Fruit fly (Drosophila melanogaster) whole organism, embryonic: ENCODE data around the gene CG14971.

Experiments
- Atf6 ChIP-seq: fragments of 200-800 bp; sonication (Bioruptor generic); IDR thresholded peaks from 2 replicates; pipeline ENCODE4 v1.3.6; 2022; ENCODE audit warnings: missing biosample characterization, missing genetic modification characterization
- BEAF-32 ChIP-seq: fragments of 200-800 bp; sonication (Bioruptor generic); optimal IDR thresholded peaks from 3 replicates; lab custom pipeline; 2017; ENCODE audit warnings: missing biosample characterization, missing genetic modification characterization, mild to moderate bottlenecking, moderate library complexity, missing genetic modification reagents
- CG11456 ChIP-seq: fragments of 200-800 bp; sonication (Bioruptor generic); IDR thresholded peaks from 3 replicates; pipeline ENCODE4 v1.3.6; 2022; ENCODE audit warnings: missing biosample characterization, missing genetic modification characterization
- CG11695 ChIP-seq: fragments of 200-800 bp; sonication (Bioruptor generic); IDR thresholded peaks from 3 replicates; pipeline ENCODE4 v1.3.6; 2022; ENCODE audit warnings: missing biosample characterization, missing genetic modification characterization
- CG11723 ChIP-seq: fragments of 200-800 bp; sonication (Bioruptor generic); optimal IDR thresholded peaks from 2 replicates; lab custom pipeline; 2017; ENCODE audit warnings: missing biosample characterization, mild to moderate bottlenecking, missing genetic modification characterization
- CG13424 ChIP-seq: fragments of 200-800 bp; sonication (Bioruptor generic); optimal IDR thresholded peaks from 2 replicates; lab custom pipeline; 2019; ENCODE audit warnings: missing biosample characterization, mild to moderate bottlenecking, missing genetic modification characterization, moderate library complexity
- CG16813 ChIP-seq: fragments of 200-800 bp; sonication (Bioruptor generic); IDR thresholded peaks from 3 replicates; pipeline ENCODE4 v1.3.6; 2022; ENCODE audit warnings: missing biosample characterization, missing genetic modification characterization; ENCODE audit not compliant: partially characterized antibody
- CG17612 ChIP-seq: fragments of 200-800 bp; sonication (Bioruptor generic); IDR thresholded peaks from 2 replicates; pipeline ENCODE4 v1.3.6; 2022; ENCODE audit warnings: missing biosample characterization, missing genetic modification characterization
- CG2129 ChIP-seq: fragments of 200-800 bp; sonication (Bioruptor generic); IDR thresholded peaks from 2 replicates; pipeline ENCODE4 v1.3.6; 2022; ENCODE audit warnings: missing biosample characterization, missing genetic modification characterization; ENCODE audit not compliant: partially characterized antibody
- CG2889 ChIP-seq: fragments of 200-800 bp; sonication (Bioruptor generic); IDR thresholded peaks from 3 replicates; pipeline ENCODE4 v1.3.6; 2022; ENCODE audit warnings: missing biosample characterization, missing genetic modification characterization
- CG30020 ChIP-seq: fragments of 200-800 bp; optimal IDR thresholded peaks from 2 replicates; lab custom pipeline; 2019; ENCODE audit warnings: missing biosample characterization, mild to moderate bottlenecking, missing genetic modification characterization, moderate library complexity
- CG42726 ChIP-seq: fragments of 200-800 bp; sonication (Bioruptor generic); IDR thresholded peaks from 2 replicates; pipeline ENCODE4 v1.3.6; 2022; ENCODE audit warnings: missing biosample characterization, missing genetic modification characterization; ENCODE audit not compliant: partially characterized antibody
- CG6813 ChIP-seq: fragments of 200-800 bp; sonication (Bioruptor generic); optimal IDR thresholded peaks from 2 replicates; lab custom pipeline; 2017; ENCODE audit warnings: missing biosample characterization, missing genetic modification characterization, mild to moderate bottlenecking, moderate library complexity, missing genetic modification reagents
- CG7745 ChIP-seq: fragments of 200-800 bp; sonication (Bioruptor generic); optimal IDR thresholded peaks from 2 replicates; lab custom pipeline; 2018; ENCODE audit warnings: missing biosample characterization, mild to moderate bottlenecking, missing genetic modification characterization, moderate library complexity
- CG7928 ChIP-seq: fragments of 200-800 bp; sonication (Bioruptor generic); optimal IDR thresholded peaks from 2 replicates; lab custom pipeline; 2017; ENCODE audit warnings: missing biosample characterization, mild to moderate bottlenecking, missing genetic modification characterization
- CG8290 ChIP-seq, 3 experiments: fragments of 200-800 bp; sonication (Bioruptor generic); optimal IDR thresholded peaks; 2 replicates each; lab custom pipeline; 2016 to 2019; ENCODE audit warnings: missing biosample characterization in 3 of 3, missing genetic modification characterization in 3 of 3, mild to moderate bottlenecking in 2 of 3, moderate library complexity in 1 of 3
- D19B ChIP-seq: fragments of 200-800 bp; sonication (Bioruptor generic); optimal IDR thresholded peaks from 2 replicates; lab custom pipeline; 2017; ENCODE audit warnings: missing biosample characterization, mild to moderate bottlenecking, missing genetic modification characterization
- Dad ChIP-seq: fragments of 200-800 bp; sonication (Bioruptor generic); optimal IDR thresholded peaks from 3 replicates; lab custom pipeline; 2016; ENCODE audit warnings: missing biosample characterization, missing genetic modification characterization
- Dip2 ChIP-seq: fragments of 200-800 bp; sonication (Bioruptor generic); IDR thresholded peaks from 2 replicates; pipeline ENCODE4 v1.3.6; 2022; ENCODE audit warnings: missing biosample characterization, missing genetic modification characterization
- Dref ChIP-seq: fragments of 200-800 bp; sonication (Bioruptor generic); IDR thresholded peaks from 2 replicates; pipeline ENCODE4 v1.3.6; 2022; ENCODE audit warnings: missing biosample characterization, missing genetic modification characterization
- Eip74EF ChIP-seq, 2 experiments: fragments of 200-800 bp in 1 of 2; fragments of >200 bp in 1 of 2; sonication (Bioruptor generic) in 1 of 2; optimal IDR thresholded peaks; 2 replicates each; lab custom pipeline; 2017 to 2019; ENCODE audit warnings: missing biosample characterization in 2 of 2, missing genetic modification characterization in 2 of 2, mild to moderate bottlenecking in 1 of 2, moderate library complexity in 1 of 2
- Fer2 ChIP-seq: fragments of 200-800 bp; sonication (Bioruptor generic); optimal IDR thresholded peaks from 2 replicates; lab custom pipeline; 2018; ENCODE audit warnings: missing biosample characterization, mild to moderate bottlenecking, missing genetic modification characterization, moderate library complexity
- Hey ChIP-seq: fragments of 200-800 bp; sonication (Bioruptor generic); optimal IDR thresholded peaks from 3 replicates; lab custom pipeline; 2018; ENCODE audit warnings: missing biosample characterization, mild to moderate bottlenecking, missing genetic modification characterization
- MBD-R2 ChIP-seq: fragments of 200-800 bp; sonication (Bioruptor generic); IDR thresholded peaks from 2 replicates; pipeline ENCODE4 v1.3.6; 2022; ENCODE audit warnings: missing biosample characterization, missing genetic modification characterization
- MESR4 ChIP-seq: fragments of 200-800 bp; sonication (Bioruptor generic); optimal IDR thresholded peaks from 2 replicates; lab custom pipeline; 2018; ENCODE audit warnings: missing biosample characterization, mild to moderate bottlenecking, missing genetic modification characterization, moderate library complexity
- NC2α ChIP-seq: fragments of 200-800 bp; sonication (Bioruptor generic); optimal IDR thresholded peaks from 2 replicates; lab custom pipeline; 2016; ENCODE audit warnings: missing biosample characterization, missing genetic modification characterization
- Optix ChIP-seq: fragments of 200-800 bp; sonication (Bioruptor generic); IDR thresholded peaks from 3 replicates; pipeline ENCODE4 v1.3.6; 2022; ENCODE audit warnings: missing biosample characterization, missing genetic modification characterization
- Poxn ChIP-seq: fragments of 200-800 bp; sonication (Bioruptor generic); IDR thresholded peaks from 2 replicates; pipeline ENCODE4 v1.3.6; 2022; ENCODE audit warnings: missing biosample characterization, missing genetic modification characterization
- TFAM ChIP-seq: fragments of 200-800 bp; sonication (Bioruptor generic); optimal IDR thresholded peaks from 2 replicates; lab custom pipeline; 2017; ENCODE audit warnings: missing biosample characterization, missing genetic modification characterization, inconsistent platforms
- Taf1 ChIP-seq: fragments of 200-800 bp; sonication (Bioruptor generic); IDR thresholded peaks from 2 replicates; pipeline ENCODE4 v1.3.6; 2022; ENCODE audit warnings: missing biosample characterization, missing genetic modification characterization
- az2 ChIP-seq: fragments of 200-800 bp; sonication (Bioruptor generic); optimal IDR thresholded peaks from 3 replicates; lab custom pipeline; 2016; ENCODE audit warnings: missing biosample characterization, missing genetic modification characterization
- eve ChIP-seq, 2 experiments: fragments of >200 bp; optimal IDR thresholded peaks; 2 replicates each; lab custom pipeline; 2017; ENCODE audit warnings: missing biosample characterization in 2 of 2, missing genetic modification characterization in 2 of 2
- fu2 ChIP-seq: fragments of 200-800 bp; sonication (Bioruptor generic); optimal IDR thresholded peaks from 2 replicates; lab custom pipeline; 2016; ENCODE audit warnings: missing biosample characterization, missing genetic modification characterization
- gsb ChIP-seq: fragments of 200-800 bp; sonication (Bioruptor generic); IDR thresholded peaks from 2 replicates; pipeline ENCODE4 v1.3.6; 2022; ENCODE audit warnings: missing biosample characterization, missing genetic modification characterization
- lola ChIP-seq, 3 experiments: fragments of >200 bp in 2 of 3; fragments of 200-800 bp in 1 of 3; sonication (Bioruptor generic) in 1 of 3; optimal IDR thresholded peaks; 2 replicates each; lab custom pipeline; 2017 to 2019; ENCODE audit warnings: missing biosample characterization in 3 of 3, missing genetic modification characterization in 3 of 3, mild to moderate bottlenecking in 1 of 3, moderate library complexity in 1 of 3
- mld ChIP-seq: fragments of 200-800 bp; sonication (Bioruptor generic); IDR thresholded peaks from 3 replicates; pipeline ENCODE4 v1.3.6; 2022; ENCODE audit warnings: missing biosample characterization, missing genetic modification characterization; ENCODE audit not compliant: partially characterized antibody
- oc ChIP-seq: fragments of 200-800 bp; sonication (Bioruptor generic); optimal IDR thresholded peaks from 2 replicates; lab custom pipeline; 2018; ENCODE audit warnings: missing biosample characterization, mild to moderate bottlenecking, missing genetic modification characterization, moderate library complexity
- odd ChIP-seq: fragments of 200-800 bp; sonication (Bioruptor generic); optimal IDR thresholded peaks from 2 replicates; lab custom pipeline; 2017; ENCODE audit warnings: missing biosample characterization, mild to moderate bottlenecking, missing genetic modification characterization
- pan ChIP-seq, 4 experiments: fragments of >200 bp in 3 of 4; fragments of 200-800 bp in 1 of 4; sonication (Bioruptor generic) in 1 of 4; optimal IDR thresholded peaks in 3 of 4; IDR thresholded peaks in 1 of 4; 2 replicates each; pipeline versions ENCODE4 v1.3.6 to Lab custom; 2017 to 2022; ENCODE audit warnings: missing biosample characterization in 2 of 4, missing genetic modification characterization in 2 of 4, mixed read lengths in 1 of 4
- pb ChIP-seq: fragments of 200-800 bp; sonication (Bioruptor generic); optimal IDR thresholded peaks from 3 replicates; lab custom pipeline; 2016; ENCODE audit warnings: missing biosample characterization, missing genetic modification characterization
- peb ChIP-seq: fragments of 200-800 bp; sonication (Bioruptor generic); IDR thresholded peaks from 2 replicates; pipeline ENCODE4 v1.3.6; 2022; ENCODE audit warnings: missing biosample characterization, missing genetic modification characterization
- phol ChIP-seq: fragments of 200-800 bp; sonication (Bioruptor generic); optimal IDR thresholded peaks from 3 replicates; lab custom pipeline; 2018; ENCODE audit warnings: missing biosample characterization, mild to moderate bottlenecking, missing genetic modification characterization, moderate library complexity
- prd ChIP-seq, 3 experiments: fragments of >200 bp in 2 of 3; fragments of 200-800 bp in 1 of 3; sonication (Bioruptor generic) in 1 of 3; optimal IDR thresholded peaks in 2 of 3; IDR thresholded peaks in 1 of 3; 2 replicates in 2 of 3; 3 replicates in 1 of 3; pipeline versions ENCODE4 v1.3.6 to Lab custom; 2017 to 2022; ENCODE audit warnings: missing biosample characterization in 1 of 3, missing genetic modification characterization in 1 of 3
- sc ChIP-seq, 3 experiments: fragments of >200 bp in 2 of 3; fragments of 200-800 bp in 1 of 3; sonication (Bioruptor generic) in 1 of 3; optimal IDR thresholded peaks; 2 replicates in 2 of 3; 3 replicates in 1 of 3; lab custom pipeline; 2017; ENCODE audit warnings: mild to moderate bottlenecking in 1 of 3, missing biosample characterization in 1 of 3, missing genetic modification characterization in 1 of 3, missing genetic modification reagents in 1 of 3
- scrt ChIP-seq: fragments of 200-800 bp; sonication (Bioruptor generic); optimal IDR thresholded peaks from 2 replicates; lab custom pipeline; 2018; ENCODE audit warnings: missing biosample characterization, mild to moderate bottlenecking, missing genetic modification characterization, moderate library complexity
- tin ChIP-seq: fragments of 200-800 bp; sonication (Bioruptor generic); optimal IDR thresholded peaks from 3 replicates; lab custom pipeline; 2016; ENCODE audit warnings: missing biosample characterization, missing genetic modification characterization
- ttk ChIP-seq: fragments of 200-800 bp; sonication (Bioruptor generic); IDR thresholded peaks from 2 replicates; pipeline ENCODE4 v2.1.2; 2022; ENCODE audit warnings: missing biosample characterization, missing genetic modification characterization
- twi ChIP-seq: fragments of 200-800 bp; optimal IDR thresholded peaks from 2 replicates; lab custom pipeline; 2019; ENCODE audit warnings: missing biosample characterization, mild to moderate bottlenecking, missing genetic modification characterization, moderate library complexity

CG14971 gene

dm6 chr3L:3449680-3450079 lies 21.4 kb downstream of the CG14971 start (continued):
- TF ChIP-seq CG7745 (tag; lab: Kevin White, UChicago) (no peak), eve (GFP tag; optimal IDR thresholded peaks at IDR 0.05; lab: Kevin White, UChicago) (peak in 1 of 2 experiments; percentile 17), CG11456 (GFP tag; lab: Robert Waterston, UW) (no peak), CG30020 (no peak), Dip2 (no peak), D19B (GFP tag; lab: Kevin White, UChicago) (no peak), sc (optimal IDR thresholded peaks at IDR 0.05; lab: Kevin White, UChicago) (no peak), sc (GFP tag; optimal IDR thresholded peaks at IDR 0.05; lab: Kevin White, UChicago) (peak; percentile 32), pan (optimal IDR thresholded peaks at IDR 0.05; lab: Kevin White, UChicago) (no peak), pan (GFP tag; optimal IDR thresholded peaks at IDR 0.05 in 1 of 2, IDR thresholded peaks at IDR 0.05 in 1 of 2) (no peak), Poxn (GFP tag; lab: Robert Waterston, UW) (peak; percentile 31; the same call in 1 of the 2 replicates), ttk (no peak), Fer2 (tag; lab: Kevin White, UChicago) (no peak), Optix (0 out of 3 replicates have a peak, but pooled peaks have one; percentile 10), MESR4 (GFP tag; lab: Kevin White, UChicago) (no peak), CG2129 (GFP tag; lab: Robert Waterston, UW) (no peak), CG2889 (GFP tag; lab: Robert Waterston, UW) (0 out of 3 replicates have a peak, but pooled peaks have one; percentile 16), pb (GFP tag; lab: Kevin White, UChicago) (no peak), Atf6 (peak; percentile 27; the same call in 1 of the 2 replicates), Eip74EF (GFP tag; optimal IDR thresholded peaks at IDR 0.05; lab: Kevin White, UChicago) (no peak), CG42726 (GFP tag; lab: Robert Waterston, UW) (no peak), CG13424 (peak; percentile 21), peb (GFP tag; lab: Robert Waterston, UW) (no peak), Hey (tag; lab: Kevin White, UChicago) (no peak), TFAM (no peak), CG8290 (GFP tag; optimal IDR thresholded peaks at IDR 0.05; lab: Kevin White, UChicago) (no peak), CG8290 (tag; optimal IDR thresholded peaks at IDR 0.05; lab: Kevin White, UChicago) (no peak), Dad (no peak), phol (no peak), MBD-R2 (GFP tag; lab: Robert Waterston, UW) (no peak), CG11723 (GFP tag; lab: Kevin White, UChicago) (peak; percentile 2), az2 (peak; percentile 29), CG16813 (GFP tag; lab: Robert Waterston, UW) (no peak), odd (GFP tag; lab: Kevin White, UChicago) (no peak), twi (no peak), mld (GFP tag; lab: Robert Waterston, UW) (no peak), CG7928 (GFP tag; lab: Kevin White, UChicago) (no peak), fu2 (GFP tag; lab: Kevin White, UChicago) (no peak), prd (optimal IDR thresholded peaks at IDR 0.05; lab: Kevin White, UChicago) (no peak), prd (GFP tag; IDR thresholded peaks at IDR 0.05; lab: Robert Waterston, UW) (0 out of 3 replicates have a peak, but pooled peaks have one; percentile 25), tin (GFP tag; lab: Kevin White, UChicago) (no peak), BEAF-32 (GFP tag; lab: Kevin White, UChicago) (no peak), Dref (GFP tag; lab: Robert Waterston, UW) (no peak), gsb (GFP tag; lab: Robert Waterston, UW) (no peak), CG11695 (GFP tag; lab: Robert Waterston, UW) (no peak), CG6813 (GFP tag; lab: Kevin White, UChicago) (no peak), NC2α (GFP tag; lab: Kevin White, UChicago) (no peak), scrt (GFP tag; lab: Kevin White, UChicago) (no peak), oc (tag; lab: Kevin White, UChicago) (no peak), Taf1 (GFP tag; lab: Robert Waterston, UW) (no peak), lola (GFP tag; optimal IDR thresholded peaks at IDR 0.05; lab: Kevin White, UChicago) (peak in 1 of 3 experiments; percentile 29), CG17612 (GFP tag; lab: Robert Waterston, UW) (no peak)
